Worm (Caenorhabditis elegans): ENCODE results near the gene ulp-2.

- peak; percentile 42 for TF ChIP-seq fos-1 (tag; optimal IDR thresholded peaks at IDR 0.05)
- TF ChIP-seq lsy-2 (tag; optimal IDR thresholded peaks at IDR 0.05): no peak
- TF ChIP-seq skn-1 (tag; optimal IDR thresholded peaks at IDR 0.05): no peak
Measured at ce11 chrII:4960690-4961089, 1.0 kb upstream of the ulp-2 start.

All from whole organism, L2 larva.